Worm (Caenorhabditis elegans) whole organism, late embryonic: ENCODE results near the gene F56C3.3.

Source experiments
- C08G9.2 ChIP-seq: sonication (generic microtip); optimal IDR thresholded peaks from 2 replicates; lab custom pipeline; 2016; ENCODE audit warnings: mild to moderate bottlenecking, missing genetic modification characterization, moderate library complexity, missing compliant biosample characterization
- Y22D7AL.16 ChIP-seq: sonication (generic microtip); optimal IDR thresholded peaks from 2 replicates; lab custom pipeline; 2016; ENCODE audit warnings: missing genetic modification characterization, missing compliant biosample characterization
- ahr-1 ChIP-seq: sonication (generic microtip); optimal IDR thresholded peaks from 2 replicates; lab custom pipeline; 2016; ENCODE audit warnings: missing genetic modification characterization, missing compliant biosample characterization
- ama-1 ChIP-seq: fragments of 150-350 bp; optimal IDR thresholded peaks from 2 replicates; lab custom pipeline; 2014
- ceh-18 ChIP-seq: sonication (generic microtip); optimal IDR thresholded peaks from 2 replicates; lab custom pipeline; 2016; ENCODE audit warnings: missing genetic modification characterization, missing compliant biosample characterization
- ceh-24 ChIP-seq: sonication (generic microtip); optimal IDR thresholded peaks from 2 replicates; lab custom pipeline; 2016; ENCODE audit warnings: mild to moderate bottlenecking, missing genetic modification characterization, missing compliant biosample characterization
- ceh-31 ChIP-seq: sonication (generic microtip); optimal IDR thresholded peaks from 2 replicates; lab custom pipeline; 2016; ENCODE audit warnings: missing genetic modification characterization, missing compliant biosample characterization
- che-1 ChIP-seq: sonication (generic microtip); optimal IDR thresholded peaks from 2 replicates; lab custom pipeline; 2016; ENCODE audit warnings: mild to moderate bottlenecking, missing genetic modification characterization, missing compliant biosample characterization
- dmd-4 ChIP-seq: sonication (generic microtip); optimal IDR thresholded peaks from 2 replicates; lab custom pipeline; 2016; ENCODE audit warnings: borderline replicate concordance, missing genetic modification characterization, missing compliant biosample characterization
- dve-1 ChIP-seq: sonication (generic microtip); optimal IDR thresholded peaks from 2 replicates; lab custom pipeline; 2017; ENCODE audit warnings: antibody characterized with exemption, mild to moderate bottlenecking, missing genetic modification characterization, missing compliant biosample characterization
- elt-2 ChIP-seq: sonication (generic microtip); optimal IDR thresholded peaks from 2 replicates; lab custom pipeline; 2016; ENCODE audit warnings: missing genetic modification reagents, missing genetic modification characterization, missing compliant biosample characterization
- elt-4 ChIP-seq: sonication (generic microtip); optimal IDR thresholded peaks from 2 replicates; lab custom pipeline; 2016; ENCODE audit warnings: missing genetic modification characterization, missing compliant biosample characterization
- ets-4 ChIP-seq: sonication (generic microtip); optimal IDR thresholded peaks from 2 replicates; lab custom pipeline; 2016; ENCODE audit warnings: missing genetic modification characterization, missing compliant biosample characterization
- fkh-6 ChIP-seq: sonication (generic microtip); optimal IDR thresholded peaks from 2 replicates; lab custom pipeline; 2016; ENCODE audit warnings: missing genetic modification characterization, missing compliant biosample characterization
- gmeb-2 ChIP-seq: sonication (generic microtip); optimal IDR thresholded peaks from 2 replicates; lab custom pipeline; 2016; ENCODE audit warnings: missing genetic modification characterization, inconsistent platforms, missing compliant biosample characterization
- hlh-15 ChIP-seq: sonication (generic microtip); optimal IDR thresholded peaks from 2 replicates; lab custom pipeline; 2016; ENCODE audit warnings: missing genetic modification characterization, missing compliant biosample characterization
- hlh-30 ChIP-seq: sonication (generic microtip); optimal IDR thresholded peaks from 2 replicates; lab custom pipeline; 2017; ENCODE audit warnings: antibody characterized with exemption, missing genetic modification characterization, missing compliant biosample characterization; ENCODE audit not compliant: insufficient read depth
- hlh-8 ChIP-seq: sonication (generic microtip); optimal IDR thresholded peaks from 2 replicates; lab custom pipeline; 2016; ENCODE audit warnings: missing genotype, missing genetic modification characterization, missing compliant biosample characterization
- lin-11 ChIP-seq: fragments of 200-800 bp; sonication (Bioruptor generic); optimal IDR thresholded peaks from 2 replicates; lab custom pipeline; 2018; ENCODE audit warnings: mild to moderate bottlenecking, missing genetic modification characterization, missing compliant biosample characterization
- madf-2 ChIP-seq: sonication (generic microtip); optimal IDR thresholded peaks from 2 replicates; lab custom pipeline; 2017; ENCODE audit warnings: missing genetic modification characterization, missing compliant biosample characterization
- nfya-1 ChIP-seq: sonication (generic microtip); optimal IDR thresholded peaks from 2 replicates; lab custom pipeline; 2017; ENCODE audit warnings: missing genetic modification characterization, mild to moderate bottlenecking, missing compliant biosample characterization, antibody characterized with exemption, moderate library complexity
- npax-4 ChIP-seq: sonication (generic microtip); optimal IDR thresholded peaks from 2 replicates; lab custom pipeline; 2016; ENCODE audit warnings: missing genetic modification characterization, missing compliant biosample characterization
- odd-2 ChIP-seq: sonication (generic microtip); optimal IDR thresholded peaks from 2 replicates; lab custom pipeline; 2017; ENCODE audit warnings: antibody characterized with exemption, mild to moderate bottlenecking, missing genetic modification characterization, missing compliant biosample characterization
- pha-4 ChIP-seq: fragments of 150-350 bp; optimal IDR thresholded peaks from 2 replicates; lab custom pipeline; 2018; ENCODE audit warnings: missing biosample characterization, missing genetic modification reagents, missing genetic modification characterization
- ref-2 ChIP-seq: sonication (generic microtip); optimal IDR thresholded peaks from 2 replicates; lab custom pipeline; 2016; ENCODE audit warnings: missing genetic modification characterization, missing compliant biosample characterization
- rnt-1 ChIP-seq: sonication (generic microtip); optimal IDR thresholded peaks from 2 replicates; lab custom pipeline; 2016; ENCODE audit warnings: missing genetic modification characterization, missing compliant biosample characterization
- sdc-2 ChIP-seq: sonication (generic microtip); optimal IDR thresholded peaks from 2 replicates; lab custom pipeline; 2016; ENCODE audit warnings: missing genotype, missing genetic modification characterization, missing compliant biosample characterization
- sox-4 ChIP-seq: sonication (generic microtip); optimal IDR thresholded peaks from 2 replicates; lab custom pipeline; 2017; ENCODE audit warnings: mild to moderate bottlenecking, missing genetic modification characterization, inconsistent platforms, missing compliant biosample characterization
- syd-9 ChIP-seq: sonication (generic microtip); optimal IDR thresholded peaks from 2 replicates; lab custom pipeline; 2016; ENCODE audit warnings: mild to moderate bottlenecking, missing genetic modification characterization, moderate library complexity, missing compliant biosample characterization
- tbx-2 ChIP-seq: sonication (generic microtip); optimal IDR thresholded peaks from 2 replicates; lab custom pipeline; 2016; ENCODE audit warnings: missing genetic modification characterization, missing compliant biosample characterization
- tbx-7 ChIP-seq: sonication (generic microtip); optimal IDR thresholded peaks from 2 replicates; lab custom pipeline; 2016; ENCODE audit warnings: missing genotype, missing genetic modification characterization, missing compliant biosample characterization
- unc-42 ChIP-seq: sonication (generic microtip); optimal IDR thresholded peaks from 2 replicates; lab custom pipeline; 2016; ENCODE audit warnings: missing genotype, missing genetic modification characterization, missing compliant biosample characterization
- unc-86 ChIP-seq: sonication (generic microtip); optimal IDR thresholded peaks from 2 replicates; lab custom pipeline; 2016; ENCODE audit warnings: missing genetic modification characterization, missing compliant biosample characterization

The F56C3.3 gene

DNA sequence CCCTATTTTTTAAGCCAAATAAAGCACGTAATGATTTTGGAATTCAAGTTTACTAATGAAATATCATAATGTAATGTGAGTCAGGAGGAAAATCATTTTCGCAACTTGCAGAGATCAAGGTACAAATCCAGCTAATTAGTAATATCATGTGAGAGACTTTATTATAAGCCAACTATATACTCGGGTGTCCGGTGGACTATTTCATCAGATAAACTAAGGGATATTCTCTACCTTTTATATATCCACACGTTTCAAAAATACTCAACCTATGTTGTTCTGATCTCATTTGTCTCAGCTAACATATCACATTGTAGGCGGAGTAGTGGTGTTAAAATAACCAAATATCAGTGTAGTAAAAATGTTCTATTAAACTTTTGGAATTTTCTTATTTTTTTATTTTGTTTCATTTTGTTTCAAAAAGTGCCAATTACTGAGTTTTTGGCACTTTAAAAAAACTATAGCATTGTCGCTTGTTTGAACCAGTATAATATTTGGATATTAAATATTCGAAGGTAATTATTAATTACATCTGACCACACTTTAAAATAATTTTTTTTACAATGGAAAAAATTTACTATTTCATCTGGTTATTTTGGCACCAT lies 31.3 kb upstream of the F56C3.3 start:
- TF ChIP-seq elt-2 (tag; lab: Kevin White, UChicago) (no peak), unc-42 (tag; lab: Kevin White, UChicago) (peak; percentile 50), nfya-1 (tag; lab: Kevin White, UChicago) (peak; percentile 19), ceh-31 (tag; lab: Kevin White, UChicago) (peak; percentile 44), gmeb-2 (no peak), hlh-30 (tag; lab: Kevin White, UChicago) (peak; percentile 73), ahr-1 (tag; lab: Kevin White, UChicago) (no peak), npax-4 (no peak), rnt-1 (tag; lab: Kevin White, UChicago) (no peak), pha-4 (no peak), Y22D7AL.16 (tag; lab: Kevin White, UChicago) (no peak), sdc-2 (tag; lab: Kevin White, UChicago) (peak; percentile 98)

DNA sequence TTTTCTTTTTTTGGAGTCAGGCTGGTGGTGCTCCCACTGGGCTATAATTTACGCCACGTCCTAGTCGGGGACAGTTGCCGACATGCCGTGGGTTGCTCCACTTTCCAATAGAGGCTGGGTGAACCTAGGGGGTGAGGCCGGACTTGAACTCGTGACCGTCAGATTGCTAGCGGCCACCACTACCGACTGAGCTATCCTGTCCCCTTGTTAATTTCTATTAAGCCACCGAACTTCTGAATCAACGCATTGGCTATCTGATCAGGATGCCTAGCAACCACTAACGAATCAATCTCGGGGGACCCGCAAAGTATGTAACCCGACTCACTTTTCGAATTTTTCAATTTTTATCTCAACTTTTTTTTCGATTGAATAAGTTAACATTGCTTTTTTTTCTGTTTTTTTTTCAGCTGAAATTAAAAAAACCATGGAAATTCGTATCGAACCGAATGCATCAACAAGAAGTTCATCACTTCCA lies 28.7 kb upstream of the F56C3.3 start, which contains the start of gene F56C3.1:
F56C3.1 (plus strand) TSS at position 425 of the 475 bp plus-strand sequence.
- TF ChIP-seq sdc-2 (tag; lab: Kevin White, UChicago) (peak; percentile 93), ceh-18 (no peak)

DNA sequence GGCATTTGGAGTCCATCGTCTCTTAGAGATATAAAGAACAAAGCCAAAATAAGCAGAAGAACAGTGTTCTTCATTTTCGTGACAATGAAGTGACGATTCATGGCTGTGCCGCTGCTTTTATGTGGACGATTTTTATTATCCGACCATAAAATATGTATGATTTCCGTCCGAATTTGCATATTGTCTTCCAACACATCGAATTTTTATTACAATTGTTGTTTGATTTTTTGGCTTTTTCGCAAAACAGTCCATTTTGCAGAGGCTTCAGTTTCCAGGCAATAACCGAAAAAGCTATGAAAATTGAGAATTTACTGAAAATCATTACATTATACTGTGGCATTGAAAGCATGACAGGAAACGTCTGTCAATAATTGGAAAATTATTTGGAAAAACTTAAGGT lies 26.3 kb upstream of the F56C3.3 start, which contains the start of gene F56C3.8:
F56C3.8 (minus strand) TSS at position 101 of the 400 bp plus-strand sequence.
- TF ChIP-seq tbx-2 (tag; lab: Kevin White, UChicago) (no peak), sox-4 (no peak), che-1 (tag; lab: Kevin White, UChicago) (no peak)

DNA sequence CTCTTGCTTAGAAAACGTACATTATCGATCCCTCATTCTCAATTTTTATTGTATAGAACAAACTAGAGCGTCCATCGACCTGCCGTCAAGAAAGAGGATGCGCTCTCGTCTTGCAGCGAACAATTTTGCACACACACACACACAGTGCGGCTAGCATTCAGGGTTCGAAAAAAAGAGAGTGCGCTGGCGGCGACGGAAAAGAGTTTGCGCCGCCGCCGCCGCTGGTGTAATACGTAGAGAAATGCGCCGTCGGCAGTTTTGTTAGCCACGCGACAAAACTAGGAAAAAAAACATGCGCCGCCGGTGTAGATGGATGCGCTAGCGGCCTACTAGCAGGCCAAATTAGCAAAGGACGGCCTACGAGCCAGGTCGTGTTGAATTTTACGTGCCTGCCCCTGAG lies 25.4 kb upstream of the F56C3.3 start:
- TF ChIP-seq sdc-2 (tag; lab: Kevin White, UChicago), result peak; percentile 64
- TF ChIP-seq elt-4 (tag; lab: Kevin White, UChicago), result no peak
- no peak for TF ChIP-seq Y22D7AL.16 (tag; lab: Kevin White, UChicago)
- no peak for TF ChIP-seq madf-2 (tag; lab: Kevin White, UChicago)
- TF ChIP-seq fkh-6 (tag; lab: Kevin White, UChicago), result no peak
- TF ChIP-seq ref-2 (tag; lab: Kevin White, UChicago), result no peak

DNA sequence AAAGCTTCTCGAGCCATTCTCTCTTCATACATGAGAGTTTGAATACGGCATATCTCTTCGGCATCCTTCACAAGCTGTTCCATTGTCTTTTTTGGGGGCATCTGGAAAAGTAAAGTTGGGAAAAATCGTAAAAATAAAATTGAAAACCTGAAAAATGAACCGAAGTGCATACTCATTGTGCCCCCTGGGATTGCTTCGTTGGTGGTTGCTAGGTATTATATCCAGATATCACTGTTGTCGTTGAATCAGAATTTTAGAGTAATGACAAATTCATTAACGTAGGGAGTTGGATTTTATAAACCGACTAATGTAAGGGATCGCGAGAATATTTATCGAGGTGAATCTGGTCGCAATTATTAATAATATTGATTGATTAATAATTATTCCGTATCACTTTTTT lies 23.4 kb upstream of the F56C3.3 start, which contains the start of gene F56C3.10:
F56C3.10 (minus strand) TSS at position 101 of the 400 bp plus-strand sequence.
- TF ChIP-seq tbx-2 (tag; lab: Kevin White, UChicago) (no peak), C08G9.2 (no peak), hlh-15 (no peak), elt-4 (tag; lab: Kevin White, UChicago) (no peak), ets-4 (tag; lab: Kevin White, UChicago) (no peak), dve-1 (tag; lab: Kevin White, UChicago) (no peak), ama-1 (no peak), lin-11 (tag; lab: Kevin White, UChicago) (no peak), Y22D7AL.16 (tag; lab: Kevin White, UChicago) (no peak), rnt-1 (tag; lab: Kevin White, UChicago) (no peak), dmd-4 (no peak), syd-9 (tag; lab: Kevin White, UChicago) (no peak), hlh-30 (tag; lab: Kevin White, UChicago) (no peak), odd-2 (no peak), unc-86 (no peak), hlh-8 (tag; lab: Kevin White, UChicago) (no peak), ceh-24 (no peak), tbx-7 (no peak), ceh-18 (no peak)
